Fruit fly (Drosophila melanogaster) whole organism, adult: Measurements from ENCODE around the gene CG7653.

Experiments used
- CG12768 ChIP-seq: fragments of 200-800 bp; sonication (Bioruptor generic); optimal IDR thresholded peaks from 2 replicates; lab custom pipeline; 2017; ENCODE audit warnings: missing biosample characterization, missing genetic modification characterization, mild to moderate bottlenecking, moderate library complexity, missing genetic modification reagents
- CG33017 ChIP-seq: fragments of 200-800 bp; sonication (Bioruptor generic); optimal IDR thresholded peaks from 2 replicates; lab custom pipeline; 2018; ENCODE audit warnings: missing biosample characterization, mild to moderate bottlenecking, missing genetic modification characterization, moderate library complexity
- CG5204 ChIP-seq: fragments of 200-800 bp; sonication (Bioruptor generic); optimal IDR thresholded peaks from 2 replicates; lab custom pipeline; 2016; ENCODE audit warnings: missing biosample characterization, missing genetic modification characterization
- Crg-1 ChIP-seq: fragments of 200-800 bp; sonication (Bioruptor generic); optimal IDR thresholded peaks from 2 replicates; lab custom pipeline; 2016; ENCODE audit warnings: missing biosample characterization, missing genetic modification characterization
- Mnt ChIP-seq: fragments of 200-800 bp; sonication (Bioruptor generic); optimal IDR thresholded peaks from 2 replicates; lab custom pipeline; 2016; ENCODE audit warnings: missing biosample characterization, mild to moderate bottlenecking, missing genetic modification characterization
- cic ChIP-seq: fragments of 200-800 bp; sonication (Bioruptor generic); optimal IDR thresholded peaks from 2 replicates; lab custom pipeline; 2017; ENCODE audit warnings: missing biosample characterization, mild to moderate bottlenecking, missing genetic modification characterization, moderate library complexity
- kay ChIP-seq: fragments of 200-800 bp; sonication (Bioruptor generic); peaks from one replicate; lab custom pipeline; 2016; ENCODE audit warnings: missing biosample characterization, missing genetic modification characterization, borderline replicate concordance
- pad ChIP-seq: fragments of 200-800 bp; sonication (Bioruptor generic); optimal IDR thresholded peaks from 3 replicates; lab custom pipeline; 2017; ENCODE audit warnings: missing biosample characterization, missing genetic modification characterization, mild to moderate bottlenecking, moderate library complexity, missing genetic modification reagents

dm6 chr2L:15907358-15907757 is 27.4 kb upstream of the CG7653 start:
- TF ChIP-seq Crg-1 (GFP tag; lab: Kevin White, UChicago) (no peak), Mnt (GFP tag; lab: Kevin White, UChicago) (no peak), kay (no peak), cic (GFP tag; lab: Kevin White, UChicago) (no peak), pad (GFP tag; lab: Kevin White, UChicago) (no peak), CG12768 (GFP tag; lab: Kevin White, UChicago) (no peak), CG5204 (no peak), CG33017 (tag; lab: Kevin White, UChicago) (no peak)
